Worm (Caenorhabditis elegans): Measurements from ENCODE around the gene K07E1.1.

Gene K07E1.1

ce11 chrII:4518300-4518907, 32.5 kb upstream of the K07E1.1 start, which contains the start of gene hlh-1 (continued):
- TF ChIP-seq nhr-11 (tag; optimal IDR thresholded peaks at IDR 0.05) = no peak
- no peak for TF ChIP-seq Y116A8C.19 (tag; optimal IDR thresholded peaks at IDR 0.05; ENCODE audit: borderline replicate concordance)
- no peak for TF ChIP-seq mef-2 (tag; optimal IDR thresholded peaks at IDR 0.05)
- TF ChIP-seq lin-13 (GFP tag; optimal IDR thresholded peaks at IDR 0.05) = peak; percentile 4
- no peak for TF ChIP-seq unc-62 (GFP tag; optimal IDR thresholded peaks at IDR 0.05)
- TF ChIP-seq mab-9 (GFP tag; IDR thresholded peaks at IDR 0.05) = no peak
- no peak for TF ChIP-seq lin-15B (tag; optimal IDR thresholded peaks at IDR 0.05)
- TF ChIP-seq C34B4.2 (tag; optimal IDR thresholded peaks at IDR 0.05) = no peak
- no peak for TF ChIP-seq efl-3 (GFP tag; optimal IDR thresholded peaks at IDR 0.05)
- no peak for TF ChIP-seq xbp-1 (tag; optimal IDR thresholded peaks at IDR 0.05)
- no peak for TF ChIP-seq C04F5.9 (tag; optimal IDR thresholded peaks at IDR 0.05)
- TF ChIP-seq unc-98 (GFP tag; IDR thresholded peaks at IDR 0.05) = no peak
- TF ChIP-seq alr-1 (tag; optimal IDR thresholded peaks at IDR 0.05; ENCODE audit: borderline replicate concordance) = no peak
- TF ChIP-seq sox-4 (tag; optimal IDR thresholded peaks at IDR 0.05) = no peak
- TF ChIP-seq vab-15 (tag; optimal IDR thresholded peaks at IDR 0.05) = peak; percentile 31
- TF ChIP-seq unc-130 (tag; optimal IDR thresholded peaks at IDR 0.05) = peak; percentile 15
- TF ChIP-seq ztf-4 (tag; optimal IDR thresholded peaks at IDR 0.05) = no peak
- no peak for TF ChIP-seq fos-1 (tag; optimal IDR thresholded peaks at IDR 0.05)
- TF ChIP-seq aly-2 (tag; optimal IDR thresholded peaks at IDR 0.05) = no peak
- no peak for TF ChIP-seq ceh-90 (tag; optimal IDR thresholded peaks at IDR 0.05)
- TF ChIP-seq tlp-1 (tag; optimal IDR thresholded peaks at IDR 0.05) = no peak
- no peak for TF ChIP-seq nhr-76 (tag; optimal IDR thresholded peaks at IDR 0.05)
- TF ChIP-seq ztf-11 (tag; optimal IDR thresholded peaks at IDR 0.05) = no peak
- TF ChIP-seq nhr-19 (GFP tag; conservative IDR thresholded peaks at IDR 0.05) = peak; percentile 57
- TF ChIP-seq nhr-90 (tag; optimal IDR thresholded peaks at IDR 0.05; ENCODE audit: poor library complexity) = no peak
- TF ChIP-seq fkh-4 (tag; optimal IDR thresholded peaks at IDR 0.05; ENCODE audit: borderline replicate concordance) = no peak
- TF ChIP-seq ceh-82 (tag; optimal IDR thresholded peaks at IDR 0.05) = no peak
- TF ChIP-seq hpl-2 (GFP tag; optimal IDR thresholded peaks at IDR 0.05) = no peak
- no peak for TF ChIP-seq nhr-237 (tag; optimal IDR thresholded peaks at IDR 0.05)
- no peak for TF ChIP-seq unc-30 (tag; optimal IDR thresholded peaks at IDR 0.05)
- TF ChIP-seq skn-1 (tag; optimal IDR thresholded peaks at IDR 0.05) = no peak
- TF ChIP-seq fkh-8 (tag; optimal IDR thresholded peaks at IDR 0.05) = no peak

- TF ChIP-seq nhr-11 (tag; optimal IDR thresholded peaks at IDR 0.05) (no peak), jun-1 (tag; optimal IDR thresholded peaks at IDR 0.05) (no peak), ztf-4 (tag; optimal IDR thresholded peaks at IDR 0.05) (no peak), aha-1 (tag; optimal IDR thresholded peaks at IDR 0.05) (no peak), nhr-19 (GFP tag; conservative IDR thresholded peaks at IDR 0.05) (0 out of 2 replicates have a peak, but pooled peaks have one; percentile 23), fos-1 (tag; optimal IDR thresholded peaks at IDR 0.05) (no peak), lin-39 (tag; optimal IDR thresholded peaks at IDR 0.05) (no peak), ceh-8 (GFP tag; optimal IDR thresholded peaks at IDR 0.05) (no peak), ztf-11 (tag; optimal IDR thresholded peaks at IDR 0.05) (no peak), hlh-4 (tag; optimal IDR thresholded peaks at IDR 0.05) (no peak), snpc-4 (tag; optimal IDR thresholded peaks at IDR 0.05) (no peak), nhr-20 (tag; optimal IDR thresholded peaks at IDR 0.05) (peak; percentile 14), sptf-1 (tag; optimal IDR thresholded peaks at IDR 0.05) (no peak), unc-98 (GFP tag; IDR thresholded peaks at IDR 0.05) (no peak), Y116A8C.19 (tag; optimal IDR thresholded peaks at IDR 0.05; ENCODE audit: borderline replicate concordance) (no peak), lsy-2 (tag; optimal IDR thresholded peaks at IDR 0.05) (peak in 1 of 2 experiments; percentile 25), nhr-85 (tag) (no peak), hpl-2 (GFP tag; optimal IDR thresholded peaks at IDR 0.05) (no peak), C04F5.9 (tag; optimal IDR thresholded peaks at IDR 0.05) (no peak), isw-1 (GFP tag; IDR thresholded peaks at IDR 0.05) (no peak), mef-2 (tag; optimal IDR thresholded peaks at IDR 0.05) (no peak), nhr-47 (tag; optimal IDR thresholded peaks at IDR 0.05) (no peak), tlp-1 (tag; optimal IDR thresholded peaks at IDR 0.05) (no peak), mep-1 (tag; optimal IDR thresholded peaks at IDR 0.05) (no peak), vab-15 (tag; optimal IDR thresholded peaks at IDR 0.05) (no peak), snu-23 (GFP tag; optimal IDR thresholded peaks at IDR 0.05) (no peak), unc-30 (tag; optimal IDR thresholded peaks at IDR 0.05) (no peak), rnt-1 (tag; optimal IDR thresholded peaks at IDR 0.05) (peak; percentile 70), ceh-88 (GFP tag; IDR thresholded peaks at IDR 0.05) (no peak), ets-5 (GFP tag; IDR thresholded peaks at IDR 0.05) (no peak), nhr-28 (tag; optimal IDR thresholded peaks at IDR 0.05) (no peak)
These were observed 30.8 kb upstream of the K07E1.1 start for ce11 chrII:4519976-4520594.
